Fruit fly (Drosophila melanogaster) whole organism, prepupa: ENCODE data around the gene CG42538.

Experiments
- CG6276 ChIP-seq: fragments of 200-800 bp; sonication (Bioruptor generic); optimal IDR thresholded peaks from 2 replicates; lab custom pipeline; 2017; ENCODE audit warnings: missing biosample characterization, mild to moderate bottlenecking, missing genetic modification characterization
- CG6808 ChIP-seq: fragments of 200-800 bp; sonication (Bioruptor generic); optimal IDR thresholded peaks from 3 replicates; lab custom pipeline; 2017; ENCODE audit warnings: missing biosample characterization, missing genetic modification characterization, mild to moderate bottlenecking, moderate library complexity, missing genetic modification reagents
- Ets21C ChIP-seq: fragments of 200-800 bp; sonication (Bioruptor generic); optimal IDR thresholded peaks from 3 replicates; lab custom pipeline; 2016; ENCODE audit warnings: missing biosample characterization, missing genetic modification characterization
- Sox102F ChIP-seq: fragments of 200-800 bp; sonication (Bioruptor generic); optimal IDR thresholded peaks from 2 replicates; lab custom pipeline; 2016; ENCODE audit warnings: missing biosample characterization, mild to moderate bottlenecking, missing genetic modification characterization
- fd59A ChIP-seq: fragments of 200-800 bp; sonication (Bioruptor generic); optimal IDR thresholded peaks from 2 replicates; lab custom pipeline; 2017; ENCODE audit warnings: missing biosample characterization, mild to moderate bottlenecking, missing genetic modification characterization, missing genetic modification reagents
- topi ChIP-seq: fragments of 200-800 bp; sonication (Bioruptor generic); optimal IDR thresholded peaks from 3 replicates; lab custom pipeline; 2016; ENCODE audit warnings: missing biosample characterization, missing genetic modification characterization

dm6 chr3L:16028924-16029323, 5.4 kb upstream of the CG42538 start:
- TF ChIP-seq fd59A (GFP tag; lab: Kevin White, UChicago) (no peak), CG6276 (GFP tag; lab: Kevin White, UChicago) (no peak), CG6808 (GFP tag; lab: Kevin White, UChicago) (no peak), topi (GFP tag; lab: Kevin White, UChicago) (no peak), Ets21C (no peak), Sox102F (no peak)
